Worm (Caenorhabditis elegans) whole organism, late embryonic: ENCODE results near the gene C05B5.16.

Source experiments
- ceh-14 ChIP-seq: sonication (generic microtip); optimal IDR thresholded peaks from 2 replicates; lab custom pipeline; 2016; ENCODE audit warnings: missing genotype, missing genetic modification characterization, missing compliant biosample characterization
- ceh-45 ChIP-seq: fragments of 200-800 bp; sonication (Bioruptor generic); IDR thresholded peaks from 2 replicates; pipeline ENCODE4 v1.3.6; 2022; ENCODE audit warnings: missing genetic modification reagents, missing genetic modification characterization, missing compliant biosample characterization
- elt-2 ChIP-seq: sonication (generic microtip); optimal IDR thresholded peaks from 2 replicates; lab custom pipeline; 2016; ENCODE audit warnings: missing genetic modification reagents, missing genetic modification characterization, missing compliant biosample characterization
- ets-4 ChIP-seq: sonication (generic microtip); optimal IDR thresholded peaks from 2 replicates; lab custom pipeline; 2016; ENCODE audit warnings: missing genetic modification characterization, missing compliant biosample characterization
- fkh-10 ChIP-seq: fragments of 150-350 bp; optimal IDR thresholded peaks from 2 replicates; lab custom pipeline; 2014; ENCODE audit warnings: missing biosample characterization, missing genetic modification reagents, missing genetic modification characterization
- hlh-30 ChIP-seq: sonication (generic microtip); optimal IDR thresholded peaks from 2 replicates; lab custom pipeline; 2017; ENCODE audit warnings: antibody characterized with exemption, missing genetic modification characterization, missing compliant biosample characterization; ENCODE audit not compliant: insufficient read depth
- lim-6 ChIP-seq: sonication (generic microtip); optimal IDR thresholded peaks from 2 replicates; lab custom pipeline; 2016; ENCODE audit warnings: missing genetic modification characterization, missing compliant biosample characterization
- nhr-11 ChIP-seq: fragments of 150-350 bp; optimal IDR thresholded peaks from 2 replicates; lab custom pipeline; 2014; ENCODE audit warnings: missing biosample characterization, missing genetic modification characterization
- npax-4 ChIP-seq: sonication (generic microtip); optimal IDR thresholded peaks from 2 replicates; lab custom pipeline; 2016; ENCODE audit warnings: missing genetic modification characterization, missing compliant biosample characterization
- pag-3 ChIP-seq: sonication (generic microtip); optimal IDR thresholded peaks from 2 replicates; lab custom pipeline; 2016; ENCODE audit warnings: missing compliant biosample characterization, missing genetic modification characterization, borderline replicate concordance
- tbx-2 ChIP-seq: sonication (generic microtip); optimal IDR thresholded peaks from 2 replicates; lab custom pipeline; 2016; ENCODE audit warnings: missing genetic modification characterization, missing compliant biosample characterization
- tbx-7 ChIP-seq: sonication (generic microtip); optimal IDR thresholded peaks from 2 replicates; lab custom pipeline; 2016; ENCODE audit warnings: missing genotype, missing genetic modification characterization, missing compliant biosample characterization
- unc-3 ChIP-seq, 2 experiments: fragments of 200-800 bp in 1 of 2; sonication (Bioruptor generic) in 1 of 2; sonication (generic microtip) in 1 of 2; conservative IDR thresholded peaks in 1 of 2; optimal IDR thresholded peaks in 1 of 2; 2 replicates each; pipeline versions ENCODE4 v1.3.6 to Lab custom; 2016 to 2022; ENCODE audit warnings: missing compliant biosample characterization in 2 of 2, missing genetic modification characterization in 2 of 2, missing genetic modification reagents in 1 of 2

- TF ChIP-seq hlh-30 (tag; lab: Kevin White, UChicago), result no peak
- no peak for TF ChIP-seq npax-4
- no peak for TF ChIP-seq ceh-14
- no peak for TF ChIP-seq tbx-2 (tag; lab: Kevin White, UChicago)
- TF ChIP-seq ceh-45 (GFP tag; lab: Robert Waterston, UW), result no peak
- TF ChIP-seq fkh-10 (GFP tag; lab: Kevin White, UChicago), result no peak
- TF ChIP-seq elt-2 (tag; lab: Kevin White, UChicago), result no peak
- no peak for TF ChIP-seq nhr-11 (tag; lab: Kevin White, UChicago)
- TF ChIP-seq ets-4, result no peak
- TF ChIP-seq tbx-7 (tag; lab: Kevin White, UChicago), result no peak
- no peak for TF ChIP-seq lim-6 (tag; lab: Kevin White, UChicago)
- no peak for TF ChIP-seq unc-3 (GFP tag; conservative IDR thresholded peaks at IDR 0.05; lab: Robert Waterston, UW)
- TF ChIP-seq unc-3 (tag; optimal IDR thresholded peaks at IDR 0.05; lab: Kevin White, UChicago), result no peak
- TF ChIP-seq pag-3, result no peak
Observed at ce11 chrIII:9965444-9965843, 46.8 kb upstream of the C05B5.16 start.
